Worm (Caenorhabditis elegans) whole organism, L4 larva: ENCODE results near the gene F53F1.2.

Experiments used
- D1046.2 ChIP-seq: fragments of 200-800 bp; sonication (Bioruptor generic); IDR thresholded peaks from 2 replicates; pipeline ENCODE4 v1.3.6; 2022; ENCODE audit warnings: missing genetic modification characterization, missing compliant biosample characterization
- F37D6.2 ChIP-seq: sonication (generic microtip); optimal IDR thresholded peaks from 2 replicates; lab custom pipeline; 2016; ENCODE audit warnings: mild to moderate bottlenecking, missing genetic modification characterization, missing compliant biosample characterization
- T20F7.1 ChIP-seq: fragments of 200-800 bp; sonication (Bioruptor generic); optimal IDR thresholded peaks from 2 replicates; lab custom pipeline; 2018; ENCODE audit warnings: mild to moderate bottlenecking, missing genetic modification characterization, missing compliant biosample characterization
- T26A8.4 ChIP-seq: fragments of 200-800 bp; sonication (Bioruptor generic); IDR thresholded peaks from 2 replicates; pipeline ENCODE4 v1.3.6; 2022; ENCODE audit warnings: missing genetic modification characterization, missing compliant biosample characterization
- Y48G9A.11 ChIP-seq: fragments of 200-800 bp; sonication (Bioruptor generic); IDR thresholded peaks from 2 replicates; pipeline ENCODE4 v1.3.6; 2022; ENCODE audit warnings: missing genetic modification reagents, missing genetic modification characterization, missing compliant biosample characterization
- Y5F2A.4 ChIP-seq: fragments of 200-800 bp; sonication (Bioruptor generic); optimal IDR thresholded peaks from 2 replicates; lab custom pipeline; 2018; ENCODE audit warnings: mild to moderate bottlenecking, missing genetic modification characterization, missing compliant biosample characterization
- arid-1 ChIP-seq: fragments of 200-800 bp; sonication (Bioruptor generic); conservative IDR thresholded peaks from 2 replicates; pipeline ENCODE4 v1.3.6; 2022; ENCODE audit warnings: missing genetic modification reagents, missing genetic modification characterization, missing compliant biosample characterization
- ceh-28 ChIP-seq: fragments of 150-350 bp; optimal IDR thresholded peaks from 2 replicates; lab custom pipeline; 2014; ENCODE audit warnings: missing biosample characterization, missing genetic modification reagents, missing genetic modification characterization
- ceh-44 ChIP-seq: fragments of 200-800 bp; sonication (Bioruptor generic); IDR thresholded peaks from 2 replicates; pipeline ENCODE4 v1.3.6; 2022; ENCODE audit warnings: missing genetic modification reagents, missing genetic modification characterization, missing compliant biosample characterization
- ceh-82 ChIP-seq: sonication (generic microtip); optimal IDR thresholded peaks from 2 replicates; lab custom pipeline; 2017; ENCODE audit warnings: missing biosample characterization, missing genetic modification characterization
- cey-2 ChIP-seq: sonication (generic microtip); optimal IDR thresholded peaks from 3 replicates; lab custom pipeline; 2017; ENCODE audit warnings: missing genetic modification characterization, mild to moderate bottlenecking, missing compliant biosample characterization, antibody characterized with exemption, borderline replicate concordance; ENCODE audit not compliant: insufficient read depth
- daf-12 ChIP-seq: fragments of 150-350 bp; optimal IDR thresholded peaks from 2 replicates; lab custom pipeline; 2014; ENCODE audit warnings: missing biosample characterization, missing genetic modification reagents, missing genetic modification characterization
- daf-16 ChIP-seq, 3 experiments: sonication (generic microtip); optimal IDR thresholded peaks; 2 replicates each; lab custom pipeline; 2016 to 2017; ENCODE audit warnings: missing genetic modification characterization in 3 of 3, missing genetic modification reagents in 3 of 3, mild to moderate bottlenecking in 2 of 3, missing compliant biosample characterization in 2 of 3, missing biosample characterization in 1 of 3, moderate library complexity in 1 of 3
- dmd-6 ChIP-seq: fragments of 200-800 bp; sonication (Bioruptor generic); IDR thresholded peaks from 2 replicates; pipeline ENCODE4 v1.3.6; 2022; ENCODE audit warnings: missing genetic modification reagents, missing genetic modification characterization, missing compliant biosample characterization
- dve-1 ChIP-seq: sonication (generic microtip); optimal IDR thresholded peaks from 2 replicates; lab custom pipeline; 2017; ENCODE audit warnings: antibody characterized with exemption, mild to moderate bottlenecking, missing genetic modification characterization, missing compliant biosample characterization; ENCODE audit not compliant: insufficient read depth
- fkh-10 ChIP-seq: fragments of 150-350 bp; optimal IDR thresholded peaks from 2 replicates; lab custom pipeline; 2014; ENCODE audit warnings: missing biosample characterization, missing genetic modification reagents, missing genetic modification characterization
- hif-1 ChIP-seq, 2 experiments: sonication (generic microtip); optimal IDR thresholded peaks; 2 replicates each; lab custom pipeline; 2016 to 2017; ENCODE audit warnings: missing compliant biosample characterization in 2 of 2, missing genetic modification characterization in 2 of 2, missing genetic modification reagents in 2 of 2, missing genotype in 2 of 2, mild to moderate bottlenecking in 1 of 2
- hlh-11 ChIP-seq: fragments of 200-800 bp; sonication (Bioruptor generic); optimal IDR thresholded peaks from 2 replicates; lab custom pipeline; 2018; ENCODE audit warnings: mild to moderate bottlenecking, missing genetic modification characterization, missing compliant biosample characterization
- hlh-30 ChIP-seq: sonication (generic microtip); optimal IDR thresholded peaks from 2 replicates; lab custom pipeline; 2017; ENCODE audit warnings: antibody characterized with exemption, mild to moderate bottlenecking, missing genetic modification characterization, missing compliant biosample characterization; ENCODE audit not compliant: insufficient read depth
- jun-1 ChIP-seq: fragments of 150-350 bp; optimal IDR thresholded peaks from 2 replicates; lab custom pipeline; 2014; ENCODE audit warnings: missing biosample characterization, missing genetic modification reagents, missing genetic modification characterization
- lin-13 ChIP-seq: fragments of 150-350 bp; optimal IDR thresholded peaks from 2 replicates; lab custom pipeline; 2014; ENCODE audit warnings: missing biosample characterization, missing genetic modification reagents, missing genetic modification characterization
- lin-29 ChIP-seq: fragments of 200-800 bp; sonication (Bioruptor generic); IDR thresholded peaks from 2 replicates; pipeline ENCODE4 v1.3.6; 2022; ENCODE audit warnings: missing genetic modification reagents, missing genetic modification characterization, missing compliant biosample characterization
- lir-3 ChIP-seq: sonication (generic microtip); optimal IDR thresholded peaks from 2 replicates; lab custom pipeline; 2016; ENCODE audit warnings: mild to moderate bottlenecking, missing genetic modification characterization, missing compliant biosample characterization
- lsy-2 ChIP-seq, 2 experiments: fragments of 150-350 bp in 1 of 2; sonication (generic microtip) in 1 of 2; optimal IDR thresholded peaks; 2 replicates each; lab custom pipeline; 2014 to 2017; ENCODE audit warnings: missing biosample characterization in 2 of 2, missing genetic modification characterization in 2 of 2
- mdl-1 ChIP-seq, 2 experiments: fragments of 150-350 bp in 1 of 2; sonication (generic microtip) in 1 of 2; optimal IDR thresholded peaks; 2 replicates each; lab custom pipeline; 2014 to 2017; ENCODE audit warnings: missing biosample characterization in 2 of 2, missing genetic modification characterization in 2 of 2
- mdt-29 ChIP-seq: fragments of 200-800 bp; sonication (Bioruptor generic); IDR thresholded peaks from 2 replicates; pipeline ENCODE4 v1.3.6; 2022; ENCODE audit warnings: missing genetic modification reagents, missing genetic modification characterization, missing compliant biosample characterization
- mep-1 ChIP-seq: fragments of 150-350 bp; sonication (generic microtip); optimal IDR thresholded peaks from 3 replicates; lab custom pipeline; 2014; ENCODE audit warnings: missing biosample characterization, missing genetic modification characterization
- nhr-10 ChIP-seq: fragments of 150-350 bp; optimal IDR thresholded peaks from 2 replicates; lab custom pipeline; 2014; ENCODE audit warnings: missing biosample characterization, missing genetic modification characterization
- nhr-102 ChIP-seq: sonication (generic microtip); optimal IDR thresholded peaks from 2 replicates; lab custom pipeline; 2016; ENCODE audit warnings: mild to moderate bottlenecking, missing genetic modification characterization, moderate library complexity, missing compliant biosample characterization
- nhr-111 ChIP-seq: fragments of 200-800 bp; sonication (Bioruptor generic); optimal IDR thresholded peaks from 2 replicates; lab custom pipeline; 2018; ENCODE audit warnings: mild to moderate bottlenecking, missing genetic modification characterization, missing compliant biosample characterization
- nhr-28 ChIP-seq: fragments of 150-350 bp; optimal IDR thresholded peaks from 2 replicates; lab custom pipeline; 2014; ENCODE audit warnings: missing biosample characterization, missing genetic modification characterization
- nhr-41 ChIP-seq: fragments of 200-800 bp; sonication (Bioruptor generic); IDR thresholded peaks from 2 replicates; pipeline ENCODE4 v1.3.6; 2022; ENCODE audit warnings: missing genetic modification reagents, missing genetic modification characterization, missing compliant biosample characterization
- nhr-42 ChIP-seq: fragments of 200-800 bp; sonication (Bioruptor generic); IDR thresholded peaks from 2 replicates; pipeline ENCODE4 v1.3.6; 2022; ENCODE audit warnings: missing genetic modification characterization, missing compliant biosample characterization
- nhr-48 ChIP-seq: sonication (generic microtip); optimal IDR thresholded peaks from 2 replicates; lab custom pipeline; 2016; ENCODE audit warnings: mild to moderate bottlenecking, missing genetic modification characterization, missing compliant biosample characterization
- nhr-6 ChIP-seq: fragments of 150-350 bp; optimal IDR thresholded peaks from 2 replicates; lab custom pipeline; 2014; ENCODE audit warnings: missing biosample characterization, missing genetic modification characterization
- nhr-77 ChIP-seq: fragments of 150-350 bp; optimal IDR thresholded peaks from 2 replicates; lab custom pipeline; 2014; ENCODE audit warnings: missing biosample characterization, missing genetic modification characterization
- php-3 ChIP-seq: fragments of 200-800 bp; sonication (Bioruptor generic); IDR thresholded peaks from 2 replicates; pipeline ENCODE4 v1.3.6; 2022; ENCODE audit warnings: missing genetic modification reagents, missing genetic modification characterization, missing compliant biosample characterization
- pqm-1 ChIP-seq: sonication (generic microtip); optimal IDR thresholded peaks from 2 replicates; lab custom pipeline; 2017; ENCODE audit warnings: missing biosample characterization, missing genetic modification characterization
- saeg-2 ChIP-seq: fragments of 200-800 bp; sonication (Bioruptor generic); IDR thresholded peaks from 2 replicates; pipeline ENCODE4 v1.3.6; 2022; ENCODE audit warnings: missing genetic modification reagents, missing genetic modification characterization, missing compliant biosample characterization
- tra-1 ChIP-seq: fragments of 200-800 bp; sonication (Bioruptor generic); IDR thresholded peaks from 2 replicates; pipeline ENCODE4 v1.3.6; 2022; ENCODE audit warnings: missing genetic modification reagents, missing genetic modification characterization, missing compliant biosample characterization
- zip-11 ChIP-seq: fragments of 200-800 bp; sonication (Bioruptor generic); IDR thresholded peaks from 2 replicates; pipeline ENCODE4 v1.3.6; 2022; ENCODE audit warnings: missing genetic modification characterization, missing compliant biosample characterization

The F53F1.2 gene

DNA sequence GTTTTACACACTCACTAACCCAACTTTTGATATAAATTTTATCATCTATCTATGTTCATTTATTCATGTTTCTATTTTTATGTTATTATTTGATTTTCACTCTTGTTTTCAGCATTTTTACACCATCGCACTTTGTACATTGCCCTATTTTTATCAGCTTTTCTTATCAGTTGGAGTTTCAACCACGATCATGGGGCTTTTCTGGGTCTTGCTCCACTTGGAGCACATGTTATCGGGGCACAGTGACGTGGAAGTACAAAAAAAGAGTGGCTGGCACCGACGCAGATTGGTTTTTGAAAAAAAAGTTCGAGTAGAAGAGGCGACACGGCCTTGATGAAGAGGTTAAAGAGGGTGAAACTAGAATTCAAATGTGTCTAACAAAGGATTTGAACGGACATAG is 29.5 kb upstream of the F53F1.2 start:
- TF ChIP-seq ceh-82 (tag; lab: Kevin White, UChicago) (no peak), cey-2 (tag; lab: Kevin White, UChicago) (peak; percentile 50), lsy-2 (tag; optimal IDR thresholded peaks at IDR 0.05; lab: Kevin White, UChicago) (peak in 1 of 2 experiments; percentile 26), lir-3 (tag; lab: Kevin White, UChicago) (no peak), php-3 (peak; percentile 71), F37D6.2 (tag; lab: Kevin White, UChicago) (no peak), nhr-6 (tag; lab: Kevin White, UChicago) (peak; percentile 65), daf-12 (tag; lab: Kevin White, UChicago) (no peak), jun-1 (tag; lab: Kevin White, UChicago) (no peak), T20F7.1 (peak; percentile 41), T26A8.4 (GFP tag; lab: Robert Waterston, UW) (no peak), fkh-10 (no peak), mep-1 (tag; lab: Kevin White, UChicago) (peak; percentile 66), nhr-28 (tag; lab: Kevin White, UChicago) (peak; percentile 62), lin-29 (GFP tag; lab: Robert Waterston, UW) (no peak), nhr-77 (tag; lab: Kevin White, UChicago) (peak; percentile 79), tra-1 (0 out of 2 replicates have a peak, but pooled peaks have one; percentile 44), mdl-1 (tag; optimal IDR thresholded peaks at IDR 0.05; lab: Kevin White, UChicago) (peak in 1 of 2 experiments; percentile 26), hif-1 (tag; optimal IDR thresholded peaks at IDR 0.05; lab: Kevin White, UChicago) (peak in 1 of 2 experiments; percentile 27), hlh-11 (peak; percentile 85), Y48G9A.11 (GFP tag; lab: Robert Waterston, UW) (no peak), nhr-10 (tag; lab: Kevin White, UChicago) (no peak), Y5F2A.4 (GFP tag; lab: Kevin White, UChicago) (no peak), mdt-29 (GFP tag; lab: Robert Waterston, UW) (0 out of 2 replicates have a peak, but pooled peaks have one; percentile 10), nhr-48 (peak; percentile 13), nhr-102 (tag; lab: Kevin White, UChicago) (peak; percentile 52), ceh-28 (tag; lab: Kevin White, UChicago) (no peak), nhr-42 (no peak), dmd-6 (GFP tag; lab: Robert Waterston, UW) (peak; percentile 89), saeg-2 (GFP tag; lab: Robert Waterston, UW) (0 out of 2 replicates have a peak, but pooled peaks have one; percentile 20), pqm-1 (tag; lab: Kevin White, UChicago) (peak; percentile 52), arid-1 (GFP tag; lab: Robert Waterston, UW) (no peak), daf-16 (GFP tag; optimal IDR thresholded peaks at IDR 0.05; lab: Kevin White, UChicago) (peak in 1 of 2 experiments; percentile 38), daf-16 (tag; optimal IDR thresholded peaks at IDR 0.05; lab: Kevin White, UChicago) (peak; percentile 93), D1046.2 (GFP tag; lab: Robert Waterston, UW) (no peak), ceh-44 (GFP tag; lab: Robert Waterston, UW) (no peak), nhr-41 (GFP tag; lab: Robert Waterston, UW) (0 out of 2 replicates have a peak, but pooled peaks have one; percentile 13), zip-11 (no peak), dve-1 (tag; lab: Kevin White, UChicago) (peak; percentile 97), nhr-111 (GFP tag; lab: Kevin White, UChicago) (no peak), lin-13 (GFP tag; lab: Kevin White, UChicago) (no peak), hlh-30 (tag; lab: Kevin White, UChicago) (peak; percentile 69)
